Worm (Caenorhabditis elegans) whole organism, late embryonic: ENCODE measurements around the gene ZK892.3.

Experiments used
- C08G9.2 ChIP-seq: sonication (generic microtip); optimal IDR thresholded peaks from 2 replicates; lab custom pipeline; 2016; ENCODE audit warnings: mild to moderate bottlenecking, missing genetic modification characterization, moderate library complexity, missing compliant biosample characterization
- F13H6.1 ChIP-seq: sonication (generic microtip); optimal IDR thresholded peaks from 2 replicates; lab custom pipeline; 2016; ENCODE audit warnings: missing genetic modification characterization, missing compliant biosample characterization
- elt-2 ChIP-seq: sonication (generic microtip); optimal IDR thresholded peaks from 2 replicates; lab custom pipeline; 2016; ENCODE audit warnings: missing genetic modification reagents, missing genetic modification characterization, missing compliant biosample characterization
- fkh-10 ChIP-seq: fragments of 150-350 bp; optimal IDR thresholded peaks from 2 replicates; lab custom pipeline; 2014; ENCODE audit warnings: missing biosample characterization, missing genetic modification reagents, missing genetic modification characterization
- hlh-8 ChIP-seq: sonication (generic microtip); optimal IDR thresholded peaks from 2 replicates; lab custom pipeline; 2016; ENCODE audit warnings: missing genotype, missing genetic modification characterization, missing compliant biosample characterization
- pag-3 ChIP-seq: sonication (generic microtip); optimal IDR thresholded peaks from 2 replicates; lab custom pipeline; 2016; ENCODE audit warnings: missing compliant biosample characterization, missing genetic modification characterization, borderline replicate concordance
- pha-4 ChIP-seq: fragments of 150-350 bp; optimal IDR thresholded peaks from 2 replicates; lab custom pipeline; 2018; ENCODE audit warnings: missing biosample characterization, missing genetic modification reagents, missing genetic modification characterization
- tbx-2 ChIP-seq: sonication (generic microtip); optimal IDR thresholded peaks from 2 replicates; lab custom pipeline; 2016; ENCODE audit warnings: missing genetic modification characterization, missing compliant biosample characterization
- unc-55 ChIP-seq: sonication (generic microtip); optimal IDR thresholded peaks from 2 replicates; lab custom pipeline; 2017; ENCODE audit warnings: missing biosample characterization, missing genetic modification reagents, missing genetic modification characterization

- TF ChIP-seq pha-4 (tag; lab: Kevin White, UChicago) = no peak
- no peak for TF ChIP-seq pag-3 (tag; lab: Kevin White, UChicago)
- TF ChIP-seq tbx-2 (tag; lab: Kevin White, UChicago) = no peak
- TF ChIP-seq elt-2 (tag; lab: Kevin White, UChicago) = no peak
- no peak for TF ChIP-seq unc-55 (GFP tag; lab: Kevin White, UChicago)
- TF ChIP-seq F13H6.1 (tag; lab: Kevin White, UChicago) = no peak
- no peak for TF ChIP-seq hlh-8 (tag; lab: Kevin White, UChicago)
- no peak for TF ChIP-seq C08G9.2 (tag; lab: Kevin White, UChicago)
- TF ChIP-seq fkh-10 (GFP tag; lab: Kevin White, UChicago) = no peak
Observed at ce11 chrII:10051485-10051884, 49.8 kb downstream of the ZK892.3 start.
